Worm (Caenorhabditis elegans): ENCODE data around the gene F15H10.9.
A peak's percentile ranks its signal among the peaks of the same experiment; 100 is the strongest.

The F15H10.9 gene

ce11 chrV:10382142-10382541, 32.4 kb downstream of the F15H10.9 start, which contains the start of gene pqn-2:
Gene pqn-2, plus strand, starts transcription at chrV:10382442.
- TF ChIP-seq dmd-6 (GFP tag; IDR thresholded peaks at IDR 0.05) = no peak
- TF ChIP-seq snpc-1.2 (GFP tag; IDR thresholded peaks at IDR 0.05) = no peak
- TF ChIP-seq nhr-76 (tag; optimal IDR thresholded peaks at IDR 0.05) = no peak
- no peak for TF ChIP-seq nhr-25 (tag; optimal IDR thresholded peaks at IDR 0.05; ENCODE audit: borderline replicate concordance, insufficient read depth)
- TF ChIP-seq jun-1 (tag; optimal IDR thresholded peaks at IDR 0.05) = no peak
- TF ChIP-seq ztf-7 (tag; optimal IDR thresholded peaks at IDR 0.05) = no peak
- no peak for TF ChIP-seq daf-8 (GFP tag; IDR thresholded peaks at IDR 0.05)
- TF ChIP-seq Y48G9A.11 (GFP tag; IDR thresholded peaks at IDR 0.05) = no peak
- TF ChIP-seq php-3 (GFP tag; IDR thresholded peaks at IDR 0.05) = no peak
- no peak for TF ChIP-seq dmd-8 (GFP tag; IDR thresholded peaks at IDR 0.05)
- TF ChIP-seq unc-62 (GFP tag; optimal IDR thresholded peaks at IDR 0.05 in 1 of 2) = no peak
- no peak for TF ChIP-seq unc-62 (tag; optimal IDR thresholded peaks at IDR 0.05)
- TF ChIP-seq T20F7.1 (GFP tag; optimal IDR thresholded peaks at IDR 0.05) = no peak
- TF ChIP-seq Y105C5A.15 (GFP tag; IDR thresholded peaks at IDR 0.05) = no peak

- no peak for TF ChIP-seq ctbp-1 (GFP tag; IDR thresholded peaks at IDR 0.05)
- no peak for TF ChIP-seq madf-9 (GFP tag; conservative IDR thresholded peaks at IDR 0.05)
- TF ChIP-seq rbr-2 (tag; optimal IDR thresholded peaks at IDR 0.05) = no peak
- TF ChIP-seq nhr-6 (tag; optimal IDR thresholded peaks at IDR 0.05) = no peak
- no peak for TF ChIP-seq nhr-25 (tag; optimal IDR thresholded peaks at IDR 0.05; ENCODE audit: borderline replicate concordance, insufficient read depth)
- no peak for TF ChIP-seq ceh-32 (tag; optimal IDR thresholded peaks at IDR 0.05; ENCODE audit: poor library complexity)
- TF ChIP-seq snpc-1.2 (GFP tag; IDR thresholded peaks at IDR 0.05) = no peak
- TF ChIP-seq jun-1 (tag; optimal IDR thresholded peaks at IDR 0.05) = no peak
- TF ChIP-seq egl-27 (tag; optimal IDR thresholded peaks at IDR 0.05) = no peak
- no peak for TF ChIP-seq daf-19 (GFP tag; conservative IDR thresholded peaks at IDR 0.05)
Observed at ce11 chrV:10381726-10382125, 32.8 kb downstream of the F15H10.9 start, which contains the start of gene abu-1. Gene abu-1, minus strand, starts transcription at chrV:10381826.

- TF ChIP-seq aha-1 (tag) (peak; percentile 95), sdz-12 (GFP tag; optimal IDR thresholded peaks at IDR 0.05) (no peak), unc-39 (tag; optimal IDR thresholded peaks at IDR 0.05) (no peak), ceh-28 (tag; optimal IDR thresholded peaks at IDR 0.05) (no peak), nhr-11 (tag; optimal IDR thresholded peaks at IDR 0.05) (no peak), unc-62 (GFP tag; optimal IDR thresholded peaks at IDR 0.05 in 1 of 2) (peak in 1 of 2 experiments; percentile 68), unc-62 (tag; optimal IDR thresholded peaks at IDR 0.05) (no peak), mes-2 (tag; optimal IDR thresholded peaks at IDR 0.05; ENCODE audit: poor library complexity, severe bottlenecking) (no peak)
Observed at ce11 chrV:10379761-10380160, 34.7 kb downstream of the F15H10.9 start.

ce11 chrV:10379293-10379692, 35.2 kb downstream of the F15H10.9 start, which contains the start of gene AC3.12:
Gene AC3.12, minus strand, starts transcription at chrV:10379393.
- no peak for TF ChIP-seq unc-39 (tag; optimal IDR thresholded peaks at IDR 0.05)
- TF ChIP-seq php-3 (GFP tag; IDR thresholded peaks at IDR 0.05) = no peak
- TF ChIP-seq dmd-8 (GFP tag; IDR thresholded peaks at IDR 0.05) = no peak
- TF ChIP-seq Y105C5A.15 (GFP tag; IDR thresholded peaks at IDR 0.05) = no peak
- no peak for TF ChIP-seq lin-39 (tag; optimal IDR thresholded peaks at IDR 0.05)
- TF ChIP-seq lin-15B (tag; optimal IDR thresholded peaks at IDR 0.05) = no peak
- TF ChIP-seq F44E2.7 (GFP tag; IDR thresholded peaks at IDR 0.05) = no peak
- TF ChIP-seq nhr-76 (tag; optimal IDR thresholded peaks at IDR 0.05) = no peak
- TF ChIP-seq ztf-11 (tag; optimal IDR thresholded peaks at IDR 0.05) = no peak
- no peak for TF ChIP-seq ceh-44 (GFP tag; IDR thresholded peaks at IDR 0.05)
- TF ChIP-seq lin-29 (GFP tag; IDR thresholded peaks at IDR 0.05) = no peak
- TF ChIP-seq spr-3 (GFP tag; optimal IDR thresholded peaks at IDR 0.05) = no peak
- TF ChIP-seq egl-27 (tag; optimal IDR thresholded peaks at IDR 0.05) = no peak
- TF ChIP-seq dve-1 (tag; optimal IDR thresholded peaks at IDR 0.05; ENCODE audit: insufficient read depth) = no peak
- TF ChIP-seq F10B5.3 (tag; optimal IDR thresholded peaks at IDR 0.05) = no peak
- TF ChIP-seq F26F4.8 (GFP tag; conservative IDR thresholded peaks at IDR 0.05) = no peak
